Worm (Caenorhabditis elegans) whole organism, late embryonic: ENCODE data around the gene ergi-1.
A peak's percentile ranks its signal among the peaks of the same experiment; 100 is the strongest.

Source experiments
- C08G9.2 ChIP-seq: sonication (generic microtip); optimal IDR thresholded peaks from 2 replicates; lab custom pipeline; 2016; ENCODE audit warnings: mild to moderate bottlenecking, missing genetic modification characterization, moderate library complexity, missing compliant biosample characterization
- C38D4.7 ChIP-seq: fragments of 200-800 bp; sonication (Bioruptor generic); optimal IDR thresholded peaks from 2 replicates; lab custom pipeline; 2018; ENCODE audit warnings: mild to moderate bottlenecking, missing genetic modification characterization, moderate library complexity, missing compliant biosample characterization
- T23F11.4 ChIP-seq: fragments of 200-800 bp; sonication (Bioruptor generic); optimal IDR thresholded peaks from 2 replicates; lab custom pipeline; 2018; ENCODE audit warnings: mild to moderate bottlenecking, missing genetic modification characterization, missing compliant biosample characterization
- ahr-1 ChIP-seq: sonication (generic microtip); optimal IDR thresholded peaks from 2 replicates; lab custom pipeline; 2016; ENCODE audit warnings: missing genetic modification characterization, missing compliant biosample characterization
- ceh-30 ChIP-seq: fragments of 150-350 bp; optimal IDR thresholded peaks from 2 replicates; lab custom pipeline; 2014; ENCODE audit warnings: missing biosample characterization, missing genetic modification characterization
- ceh-45 ChIP-seq: fragments of 200-800 bp; sonication (Bioruptor generic); IDR thresholded peaks from 2 replicates; pipeline ENCODE4 v1.3.6; 2022; ENCODE audit warnings: missing genetic modification reagents, missing genetic modification characterization, missing compliant biosample characterization
- ceh-6 ChIP-seq: fragments of 200-800 bp; sonication (Bioruptor generic); optimal IDR thresholded peaks from 2 replicates; lab custom pipeline; 2018; ENCODE audit warnings: mild to moderate bottlenecking, missing genetic modification characterization, missing compliant biosample characterization
- ceh-9 ChIP-seq: sonication (generic microtip); optimal IDR thresholded peaks from 2 replicates; lab custom pipeline; 2016; ENCODE audit warnings: mild to moderate bottlenecking, missing genetic modification characterization, inconsistent platforms, missing compliant biosample characterization
- dmd-4 ChIP-seq: sonication (generic microtip); optimal IDR thresholded peaks from 2 replicates; lab custom pipeline; 2016; ENCODE audit warnings: borderline replicate concordance, missing genetic modification characterization, missing compliant biosample characterization
- dve-1 ChIP-seq: sonication (generic microtip); optimal IDR thresholded peaks from 2 replicates; lab custom pipeline; 2017; ENCODE audit warnings: antibody characterized with exemption, mild to moderate bottlenecking, missing genetic modification characterization, missing compliant biosample characterization
- elt-2 ChIP-seq: sonication (generic microtip); optimal IDR thresholded peaks from 2 replicates; lab custom pipeline; 2016; ENCODE audit warnings: missing genetic modification reagents, missing genetic modification characterization, missing compliant biosample characterization
- ets-4 ChIP-seq: sonication (generic microtip); optimal IDR thresholded peaks from 2 replicates; lab custom pipeline; 2016; ENCODE audit warnings: missing genetic modification characterization, missing compliant biosample characterization
- eyg-1 ChIP-seq: sonication (generic microtip); optimal IDR thresholded peaks from 2 replicates; lab custom pipeline; 2016; ENCODE audit warnings: missing genotype, missing genetic modification characterization, missing compliant biosample characterization
- fkh-10 ChIP-seq: fragments of 150-350 bp; optimal IDR thresholded peaks from 2 replicates; lab custom pipeline; 2014; ENCODE audit warnings: missing biosample characterization, missing genetic modification reagents, missing genetic modification characterization
- fkh-6 ChIP-seq: sonication (generic microtip); optimal IDR thresholded peaks from 2 replicates; lab custom pipeline; 2016; ENCODE audit warnings: missing genetic modification characterization, missing compliant biosample characterization
- hlh-13 ChIP-seq: fragments of 200-800 bp; sonication (Bioruptor generic); optimal IDR thresholded peaks from 2 replicates; lab custom pipeline; 2018; ENCODE audit warnings: mild to moderate bottlenecking, missing genetic modification characterization, missing compliant biosample characterization
- hlh-15 ChIP-seq: sonication (generic microtip); optimal IDR thresholded peaks from 2 replicates; lab custom pipeline; 2016; ENCODE audit warnings: missing genetic modification characterization, missing compliant biosample characterization
- lim-6 ChIP-seq: sonication (generic microtip); optimal IDR thresholded peaks from 2 replicates; lab custom pipeline; 2016; ENCODE audit warnings: missing genetic modification characterization, missing compliant biosample characterization
- lin-11 ChIP-seq: fragments of 200-800 bp; sonication (Bioruptor generic); optimal IDR thresholded peaks from 2 replicates; lab custom pipeline; 2018; ENCODE audit warnings: mild to moderate bottlenecking, missing genetic modification characterization, missing compliant biosample characterization
- nhr-11 ChIP-seq: fragments of 150-350 bp; optimal IDR thresholded peaks from 2 replicates; lab custom pipeline; 2014; ENCODE audit warnings: missing biosample characterization, missing genetic modification characterization
- nhr-232 ChIP-seq: sonication (generic microtip); optimal IDR thresholded peaks from 2 replicates; lab custom pipeline; 2016; ENCODE audit warnings: missing genetic modification characterization, missing compliant biosample characterization
- pat-9 ChIP-seq: fragments of 200-800 bp; sonication (Bioruptor generic); optimal IDR thresholded peaks from 2 replicates; lab custom pipeline; 2018; ENCODE audit warnings: mild to moderate bottlenecking, missing genetic modification characterization, moderate library complexity, missing compliant biosample characterization
- pha-4 ChIP-seq: fragments of 150-350 bp; optimal IDR thresholded peaks from 2 replicates; lab custom pipeline; 2018; ENCODE audit warnings: missing biosample characterization, missing genetic modification reagents, missing genetic modification characterization
- pros-1 ChIP-seq: fragments of 150-350 bp; optimal IDR thresholded peaks from 2 replicates; lab custom pipeline; 2014; ENCODE audit warnings: missing biosample characterization, missing genetic modification reagents, missing genetic modification characterization
- sdc-2 ChIP-seq: sonication (generic microtip); optimal IDR thresholded peaks from 2 replicates; lab custom pipeline; 2016; ENCODE audit warnings: missing genotype, missing genetic modification characterization, missing compliant biosample characterization
- sox-4 ChIP-seq: sonication (generic microtip); optimal IDR thresholded peaks from 2 replicates; lab custom pipeline; 2017; ENCODE audit warnings: mild to moderate bottlenecking, missing genetic modification characterization, inconsistent platforms, missing compliant biosample characterization
- syd-9 ChIP-seq: sonication (generic microtip); optimal IDR thresholded peaks from 2 replicates; lab custom pipeline; 2016; ENCODE audit warnings: mild to moderate bottlenecking, missing genetic modification characterization, moderate library complexity, missing compliant biosample characterization
- tbx-2 ChIP-seq: sonication (generic microtip); optimal IDR thresholded peaks from 2 replicates; lab custom pipeline; 2016; ENCODE audit warnings: missing genetic modification characterization, missing compliant biosample characterization
- unc-42 ChIP-seq: sonication (generic microtip); optimal IDR thresholded peaks from 2 replicates; lab custom pipeline; 2016; ENCODE audit warnings: missing genotype, missing genetic modification characterization, missing compliant biosample characterization
- unc-55 ChIP-seq: sonication (generic microtip); optimal IDR thresholded peaks from 2 replicates; lab custom pipeline; 2017; ENCODE audit warnings: missing biosample characterization, missing genetic modification reagents, missing genetic modification characterization

The ergi-1 gene

ce11 chrX:2070418-2070996, 35.4 kb upstream of the ergi-1 start, which contains the start of gene acl-4:
Gene acl-4 (minus strand): TSS chrX:2070444.
- TF ChIP-seq C38D4.7 (GFP tag; lab: Kevin White, UChicago) (no peak), pat-9 (tag; lab: Kevin White, UChicago) (no peak), C08G9.2 (tag; lab: Kevin White, UChicago) (no peak), ceh-45 (GFP tag; lab: Robert Waterston, UW) (no peak), lin-11 (tag; lab: Kevin White, UChicago) (no peak), hlh-15 (tag; lab: Kevin White, UChicago) (no peak), unc-42 (tag; lab: Kevin White, UChicago) (no peak), unc-55 (no peak), fkh-10 (GFP tag; lab: Kevin White, UChicago) (no peak), sox-4 (tag; lab: Kevin White, UChicago) (no peak), hlh-13 (GFP tag; lab: Kevin White, UChicago) (no peak), ceh-9 (tag; lab: Kevin White, UChicago) (no peak), tbx-2 (tag; lab: Kevin White, UChicago) (no peak), pha-4 (tag; lab: Kevin White, UChicago) (no peak), ets-4 (tag; lab: Kevin White, UChicago) (no peak)
- TF ChIP-seq, all 69 proteins: peak for 0

- TF ChIP-seq nhr-232 (tag; lab: Kevin White, UChicago) (no peak), elt-2 (tag; lab: Kevin White, UChicago) (peak; percentile 1)
- TF ChIP-seq, all 69 proteins: peak for 1
Measured at ce11 chrX:2068294-2068693, 33.2 kb upstream of the ergi-1 start.

ce11 chrX:2064730-2065129, 29.7 kb upstream of the ergi-1 start, which contains the start of gene F49H12.7:
Gene F49H12.7 (plus strand): TSS chrX:2065030.
- TF ChIP-seq C38D4.7 (GFP tag; lab: Kevin White, UChicago) (no peak), fkh-6 (tag; lab: Kevin White, UChicago) (no peak), ahr-1 (tag; lab: Kevin White, UChicago) (no peak), C08G9.2 (tag; lab: Kevin White, UChicago) (no peak), eyg-1 (tag; lab: Kevin White, UChicago) (no peak), sdc-2 (tag; lab: Kevin White, UChicago) (no peak), syd-9 (tag; lab: Kevin White, UChicago) (no peak), dmd-4 (tag; lab: Kevin White, UChicago) (no peak), ceh-6 (GFP tag; lab: Kevin White, UChicago) (no peak)

- TF ChIP-seq nhr-11 (tag; lab: Kevin White, UChicago) (no peak), dve-1 (tag; lab: Kevin White, UChicago) (no peak), pros-1 (no peak), ceh-9 (tag; lab: Kevin White, UChicago) (no peak), unc-42 (tag; lab: Kevin White, UChicago) (no peak), elt-2 (tag; lab: Kevin White, UChicago) (peak; percentile 14), ceh-30 (tag; lab: Kevin White, UChicago) (no peak), ceh-45 (GFP tag; lab: Robert Waterston, UW) (no peak), T23F11.4 (GFP tag; lab: Kevin White, UChicago) (no peak)
Measured at ce11 chrX:2051602-2052001, 16.5 kb upstream of the ergi-1 start, which contains the start of gene Y102A11A.1. Gene Y102A11A.1 (plus strand): TSS chrX:2051824.

- peak; percentile 69 for TF ChIP-seq unc-55
- no peak for TF ChIP-seq lim-6 (tag; lab: Kevin White, UChicago)
Measured at ce11 chrX:2050212-2050611, 15.1 kb upstream of the ergi-1 start.
